Fruit fly (Drosophila melanogaster) whole organism, prepupa: Measurements from ENCODE around the gene Cpr76Bd.

Experiments used
- Blimp-1 ChIP-seq: fragments of 200-800 bp; sonication (Bioruptor generic); optimal IDR thresholded peaks from 3 replicates; lab custom pipeline; 2017; ENCODE audit warnings: missing biosample characterization, missing genetic modification characterization, mild to moderate bottlenecking, moderate library complexity, missing genetic modification reagents
- CG10669 ChIP-seq: fragments of 200-800 bp; sonication (Bioruptor generic); optimal IDR thresholded peaks from 3 replicates; lab custom pipeline; 2018; ENCODE audit warnings: missing biosample characterization, mild to moderate bottlenecking, missing genetic modification characterization, moderate library complexity
- CG11762 ChIP-seq: fragments of 200-800 bp; sonication (Bioruptor generic); optimal IDR thresholded peaks from 3 replicates; lab custom pipeline; 2016; ENCODE audit warnings: missing biosample characterization, missing genetic modification characterization; ENCODE audit not compliant: insufficient read depth
- CG16779 ChIP-seq: fragments of 200-800 bp; sonication (Bioruptor generic); optimal IDR thresholded peaks from 3 replicates; lab custom pipeline; 2017; ENCODE audit warnings: missing biosample characterization, mild to moderate bottlenecking, missing genetic modification characterization
- CG31627 ChIP-seq: fragments of 200-800 bp; sonication (Bioruptor generic); optimal IDR thresholded peaks from 3 replicates; lab custom pipeline; 2016; ENCODE audit warnings: missing biosample characterization, missing genetic modification characterization
- CG3919 ChIP-seq: fragments of 200-800 bp; sonication (Bioruptor generic); optimal IDR thresholded peaks from 3 replicates; lab custom pipeline; 2016; ENCODE audit warnings: missing biosample characterization, missing genetic modification characterization
- CG7368 ChIP-seq: fragments of 200-800 bp; sonication (Bioruptor generic); optimal IDR thresholded peaks from 3 replicates; lab custom pipeline; 2016; ENCODE audit warnings: missing biosample characterization, missing genetic modification characterization
- Hr39 ChIP-seq: fragments of 200-800 bp; sonication (Bioruptor generic); optimal IDR thresholded peaks from 2 replicates; lab custom pipeline; 2016; ENCODE audit warnings: missing biosample characterization, missing genetic modification characterization
- Smox ChIP-seq: fragments of 200-800 bp; sonication (Bioruptor generic); optimal IDR thresholded peaks from 3 replicates; lab custom pipeline; 2016; ENCODE audit warnings: missing biosample characterization, missing genetic modification characterization
- dsx ChIP-seq: fragments of 200-800 bp; optimal IDR thresholded peaks from 3 replicates; lab custom pipeline; 2019; ENCODE audit warnings: missing biosample characterization, mild to moderate bottlenecking, missing genetic modification characterization, moderate library complexity; ENCODE audit not compliant: poor library complexity, severe bottlenecking
- eg ChIP-seq: fragments of 200-800 bp; sonication (Bioruptor generic); IDR thresholded peaks from 3 replicates; pipeline ENCODE4 v1.3.6; 2022; ENCODE audit warnings: missing biosample characterization, missing genetic modification characterization
- salr ChIP-seq, 2 experiments: fragments of 200-800 bp; sonication (Bioruptor generic); optimal IDR thresholded peaks; 3 replicates each; lab custom pipeline; 2016 to 2018; ENCODE audit warnings: missing biosample characterization in 2 of 2, missing genetic modification characterization in 2 of 2, mild to moderate bottlenecking in 1 of 2
- vri ChIP-seq: fragments of 200-800 bp; sonication (Bioruptor generic); optimal IDR thresholded peaks from 3 replicates; lab custom pipeline; 2016; ENCODE audit warnings: missing biosample characterization, mild to moderate bottlenecking, missing genetic modification characterization

dm6 chr3L:19496600-19496999, 35.9 kb upstream of the Cpr76Bd start:
- TF ChIP-seq vri (GFP tag; lab: Kevin White, UChicago) (no peak), Blimp-1 (GFP tag; lab: Kevin White, UChicago) (no peak), salr (GFP tag; optimal IDR thresholded peaks at IDR 0.05; lab: Kevin White, UChicago) (no peak), Hr39 (GFP tag; lab: Kevin White, UChicago) (no peak), CG16779 (tag; lab: Kevin White, UChicago) (no peak), CG31627 (no peak), eg (GFP tag; lab: Robert Waterston, UW) (no peak), CG11762 (GFP tag; lab: Kevin White, UChicago) (no peak), dsx (GFP tag; lab: Kevin White, UChicago) (no peak), CG10669 (GFP tag; lab: Kevin White, UChicago) (no peak), CG3919 (no peak), CG7368 (GFP tag; lab: Kevin White, UChicago) (no peak), Smox (GFP tag; lab: Kevin White, UChicago) (no peak)
